Fruit fly (Drosophila melanogaster) whole organism, embryonic: ENCODE data around the gene Elp4.
A peak's percentile ranks its signal among the peaks of the same experiment; 100 is the strongest.

Experiments
- Bdp1 ChIP-seq: fragments of 200-800 bp; sonication (Bioruptor generic); optimal IDR thresholded peaks from 3 replicates; lab custom pipeline; 2016; ENCODE audit warnings: missing biosample characterization, missing genetic modification characterization
- CG10274 ChIP-seq: fragments of 200-800 bp; sonication (Bioruptor generic); optimal IDR thresholded peaks from 3 replicates; lab custom pipeline; 2017; ENCODE audit warnings: missing biosample characterization, mild to moderate bottlenecking, missing genetic modification characterization
- CG15696 ChIP-seq: fragments of 200-800 bp; sonication (Bioruptor generic); optimal IDR thresholded peaks from 2 replicates; lab custom pipeline; 2019; ENCODE audit warnings: missing biosample characterization, mild to moderate bottlenecking, missing genetic modification characterization, moderate library complexity
- CG17829 ChIP-seq: fragments of 200-800 bp; optimal IDR thresholded peaks from 2 replicates; lab custom pipeline; 2019; ENCODE audit warnings: missing biosample characterization, mild to moderate bottlenecking, missing genetic modification characterization, moderate library complexity
- CG30403 ChIP-seq: fragments of 200-800 bp; sonication (Bioruptor generic); optimal IDR thresholded peaks from 3 replicates; lab custom pipeline; 2016; ENCODE audit warnings: missing biosample characterization, missing genetic modification characterization
- CG31365 ChIP-seq: fragments of 200-800 bp; sonication (Bioruptor generic); optimal IDR thresholded peaks from 2 replicates; lab custom pipeline; 2018; ENCODE audit warnings: missing biosample characterization, mild to moderate bottlenecking, missing genetic modification characterization
- CG34224 ChIP-seq: fragments of 200-800 bp; sonication (Bioruptor generic); IDR thresholded peaks from 3 replicates; pipeline ENCODE4 v1.3.6; 2022; ENCODE audit warnings: missing biosample characterization, missing genetic modification characterization; ENCODE audit not compliant: partially characterized antibody
- CG34422 ChIP-seq: fragments of 200-800 bp; sonication (Bioruptor generic); IDR thresholded peaks from 3 replicates; pipeline ENCODE4 v1.3.6; 2022; ENCODE audit warnings: missing biosample characterization, missing genetic modification characterization
- CG7839 ChIP-seq: fragments of 200-800 bp; sonication (Bioruptor generic); optimal IDR thresholded peaks from 3 replicates; lab custom pipeline; 2018; ENCODE audit warnings: missing biosample characterization, mild to moderate bottlenecking, missing genetic modification characterization, moderate library complexity
- CG9609 ChIP-seq: fragments of 200-800 bp; sonication (Bioruptor generic); optimal IDR thresholded peaks from 3 replicates; lab custom pipeline; 2016; ENCODE audit warnings: missing biosample characterization, missing genetic modification characterization
- CG9797 ChIP-seq: fragments of 200-800 bp; sonication (Bioruptor generic); optimal IDR thresholded peaks from 3 replicates; lab custom pipeline; 2018; ENCODE audit warnings: missing biosample characterization, mild to moderate bottlenecking, missing genetic modification characterization
- CG9932 ChIP-seq: fragments of 200-800 bp; sonication (Bioruptor generic); IDR thresholded peaks from 2 replicates; pipeline ENCODE4 v1.3.6; 2022; ENCODE audit warnings: missing biosample characterization, missing genetic modification characterization
- CoRest ChIP-seq: fragments of 200-800 bp; sonication (Bioruptor generic); optimal IDR thresholded peaks from 3 replicates; lab custom pipeline; 2018; ENCODE audit warnings: missing biosample characterization, mild to moderate bottlenecking, missing genetic modification characterization, moderate library complexity
- Dref ChIP-seq: fragments of 200-800 bp; sonication (Bioruptor generic); IDR thresholded peaks from 2 replicates; pipeline ENCODE4 v1.3.6; 2022; ENCODE audit warnings: missing biosample characterization, missing genetic modification characterization
- Ets65A ChIP-seq: fragments of 200-800 bp; sonication (Bioruptor generic); peaks from one replicate; lab custom pipeline; 2016; ENCODE audit warnings: missing biosample characterization, missing genetic modification characterization
- Hr39 ChIP-seq: fragments of >200 bp; optimal IDR thresholded peaks from 2 replicates; lab custom pipeline; 2017
- Jarid2 ChIP-seq: fragments of 200-800 bp; sonication (Bioruptor generic); optimal IDR thresholded peaks from 3 replicates; lab custom pipeline; 2017; ENCODE audit warnings: mild to moderate bottlenecking, missing biosample characterization, missing genetic modification reagents, missing genetic modification characterization
- Med ChIP-seq: fragments of 200-800 bp; sonication (Bioruptor generic); peaks from one replicate; lab custom pipeline; 2016; ENCODE audit warnings: missing biosample characterization, missing genetic modification characterization, mild to moderate bottlenecking, inconsistent platforms, moderate library complexity
- NFAT ChIP-seq: fragments of 200-800 bp; sonication (Bioruptor generic); IDR thresholded peaks from 2 replicates; pipeline ENCODE4 v1.3.6; 2022; ENCODE audit warnings: missing biosample characterization, missing genetic modification characterization
- NK7.1 ChIP-seq: fragments of 200-800 bp; sonication (Bioruptor generic); optimal IDR thresholded peaks from 3 replicates; lab custom pipeline; 2016; ENCODE audit warnings: missing biosample characterization, missing genetic modification characterization
- Nf-YC ChIP-seq: fragments of 200-800 bp; optimal IDR thresholded peaks from 3 replicates; lab custom pipeline; 2019; ENCODE audit warnings: missing biosample characterization, mild to moderate bottlenecking, missing genetic modification characterization, moderate library complexity
- Ssrp ChIP-seq: fragments of 200-800 bp; sonication (Bioruptor generic); optimal IDR thresholded peaks from 2 replicates; lab custom pipeline; 2018; ENCODE audit warnings: missing biosample characterization, mild to moderate bottlenecking, missing genetic modification characterization, moderate library complexity
- TFAM ChIP-seq: fragments of 200-800 bp; sonication (Bioruptor generic); optimal IDR thresholded peaks from 2 replicates; lab custom pipeline; 2017; ENCODE audit warnings: missing biosample characterization, missing genetic modification characterization, inconsistent platforms
- Tbp ChIP-seq: fragments of >200 bp; optimal IDR thresholded peaks from 2 replicates; lab custom pipeline; 2018; ENCODE audit warnings: missing biosample characterization, missing genetic modification characterization
- YL-1 ChIP-seq: fragments of 200-800 bp; sonication (Bioruptor generic); optimal IDR thresholded peaks from 3 replicates; lab custom pipeline; 2017; ENCODE audit warnings: missing biosample characterization, mild to moderate bottlenecking, missing genetic modification characterization
- abd-A ChIP-seq: fragments of 200-800 bp; sonication (Bioruptor generic); optimal IDR thresholded peaks from 3 replicates; lab custom pipeline; 2019; ENCODE audit warnings: missing biosample characterization, mild to moderate bottlenecking, missing genetic modification characterization, moderate library complexity
- ato ChIP-seq: fragments of 200-800 bp; sonication (Bioruptor generic); IDR thresholded peaks from 2 replicates; pipeline ENCODE4 v1.3.6; 2022; ENCODE audit warnings: missing biosample characterization, missing genetic modification characterization; ENCODE audit not compliant: partially characterized antibody
- crp ChIP-seq, 2 experiments: fragments of 200-800 bp; sonication (Bioruptor generic); optimal IDR thresholded peaks; 2 replicates in 1 of 2; 3 replicates in 1 of 2; lab custom pipeline; 2017; ENCODE audit warnings: missing biosample characterization in 2 of 2, missing genetic modification characterization in 2 of 2, mild to moderate bottlenecking in 1 of 2, moderate library complexity in 1 of 2
- ems ChIP-seq: fragments of 200-800 bp; sonication (Bioruptor generic); optimal IDR thresholded peaks from 3 replicates; lab custom pipeline; 2016; ENCODE audit warnings: missing biosample characterization, missing genetic modification characterization
- gcm2 ChIP-seq: fragments of 200-800 bp; sonication (Bioruptor generic); optimal IDR thresholded peaks from 2 replicates; lab custom pipeline; 2016; ENCODE audit warnings: missing biosample characterization, missing genetic modification characterization
- gsb ChIP-seq: fragments of 200-800 bp; sonication (Bioruptor generic); IDR thresholded peaks from 2 replicates; pipeline ENCODE4 v1.3.6; 2022; ENCODE audit warnings: missing biosample characterization, missing genetic modification characterization
- hbn ChIP-seq: fragments of 200-800 bp; sonication (Bioruptor generic); IDR thresholded peaks from 2 replicates; pipeline ENCODE4 v1.3.6; 2022; ENCODE audit warnings: missing biosample characterization, missing genetic modification characterization; ENCODE audit not compliant: partially characterized antibody
- lmd ChIP-seq: fragments of 200-800 bp; sonication (Bioruptor generic); IDR thresholded peaks from 2 replicates; pipeline ENCODE4 v1.3.6; 2022; ENCODE audit warnings: missing biosample characterization, missing genetic modification characterization
- lola ChIP-seq, 3 experiments: fragments of >200 bp in 2 of 3; fragments of 200-800 bp in 1 of 3; sonication (Bioruptor generic) in 1 of 3; optimal IDR thresholded peaks; 2 replicates each; lab custom pipeline; 2017 to 2019; ENCODE audit warnings: missing biosample characterization in 3 of 3, missing genetic modification characterization in 3 of 3, mild to moderate bottlenecking in 1 of 3, moderate library complexity in 1 of 3
- oc ChIP-seq: fragments of 200-800 bp; sonication (Bioruptor generic); optimal IDR thresholded peaks from 2 replicates; lab custom pipeline; 2018; ENCODE audit warnings: missing biosample characterization, mild to moderate bottlenecking, missing genetic modification characterization, moderate library complexity
- pzg ChIP-seq: fragments of 200-800 bp; sonication (Bioruptor generic); optimal IDR thresholded peaks from 3 replicates; lab custom pipeline; 2018; ENCODE audit warnings: missing biosample characterization, mild to moderate bottlenecking, missing genetic modification characterization, moderate library complexity
- row ChIP-seq: fragments of 200-800 bp; sonication (Bioruptor generic); IDR thresholded peaks from 3 replicates; pipeline ENCODE4 v1.3.6; 2022; ENCODE audit warnings: missing biosample characterization, missing genetic modification characterization
- sens ChIP-seq: fragments of 200-800 bp; sonication (Bioruptor generic); peaks from one replicate; lab custom pipeline; 2016; ENCODE audit warnings: missing biosample characterization, missing genetic modification characterization
- sna ChIP-seq: fragments of 200-800 bp; sonication (Bioruptor generic); IDR thresholded peaks from 2 replicates; pipeline ENCODE4 v1.3.6; 2022; ENCODE audit warnings: missing biosample characterization, missing genetic modification characterization; ENCODE audit not compliant: partially characterized antibody
- stc ChIP-seq: fragments of 200-800 bp; sonication (Bioruptor generic); IDR thresholded peaks from 2 replicates; pipeline ENCODE4 v1.3.6; 2022; ENCODE audit warnings: missing biosample characterization, missing genetic modification characterization
- tap ChIP-seq: fragments of 200-800 bp; optimal IDR thresholded peaks from 3 replicates; lab custom pipeline; 2019; ENCODE audit warnings: missing biosample characterization, mild to moderate bottlenecking, missing genetic modification characterization, moderate library complexity
- trh ChIP-seq: fragments of 200-800 bp; sonication (Bioruptor generic); optimal IDR thresholded peaks from 2 replicates; lab custom pipeline; 2016; ENCODE audit warnings: missing biosample characterization, missing genetic modification characterization
- twi ChIP-seq: fragments of 200-800 bp; optimal IDR thresholded peaks from 2 replicates; lab custom pipeline; 2019; ENCODE audit warnings: missing biosample characterization, mild to moderate bottlenecking, missing genetic modification characterization, moderate library complexity

The Elp4 gene

dm6 chr2L:5541935-5542685 is 18.2 kb downstream of the Elp4 start, which contains the start of the genes Hel25E and Lam (continued):
- TF ChIP-seq Nf-YC (no peak), stc (GFP tag; lab: Robert Waterston, UW) (no peak), row (GFP tag; lab: Robert Waterston, UW) (peak; percentile 71), sens (GFP tag; lab: Kevin White, UChicago) (peak; percentile 92), Hr39 (lab: Kevin White, UChicago) (no peak), CG31365 (tag; lab: Kevin White, UChicago) (no peak), twi (tag; lab: Kevin White, UChicago) (no peak), CoRest (tag; lab: Kevin White, UChicago) (peak; percentile 3), CG9609 (GFP tag; lab: Kevin White, UChicago) (peak; percentile 22), Jarid2 (GFP tag; lab: Kevin White, UChicago) (no peak), crp (GFP tag; optimal IDR thresholded peaks at IDR 0.05; lab: Kevin White, UChicago) (peak in 1 of 2 experiments; percentile 21), CG34224 (GFP tag; lab: Robert Waterston, UW) (peak; percentile 86), Bdp1 (GFP tag; lab: Kevin White, UChicago) (no peak), sna (GFP tag; lab: Robert Waterston, UW) (peak; percentile 93), CG9932 (peak; percentile 35; the same call in 1 of the 2 replicates), CG10274 (GFP tag; lab: Kevin White, UChicago) (no peak), hbn (GFP tag; lab: Robert Waterston, UW) (peak; percentile 90), CG15696 (tag; lab: Kevin White, UChicago) (no peak), TFAM (GFP tag; lab: Kevin White, UChicago) (no peak), oc (tag; lab: Kevin White, UChicago) (no peak), trh (GFP tag; lab: Kevin White, UChicago) (no peak), gsb (no peak), Ssrp (tag; lab: Kevin White, UChicago) (no peak), abd-A (no peak), lola (GFP tag; optimal IDR thresholded peaks at IDR 0.05; lab: Kevin White, UChicago) (peak in 1 of 3 experiments; percentile 24), CG30403 (GFP tag; lab: Kevin White, UChicago) (peak; percentile 12), gcm2 (no peak), Ets65A (GFP tag; lab: Kevin White, UChicago) (peak; percentile 80), CG9797 (GFP tag; lab: Kevin White, UChicago) (peak; percentile 98), CG17829 (tag; lab: Kevin White, UChicago) (peak; percentile 50), Tbp (GFP tag; lab: Kevin White, UChicago) (no peak), CG34422 (GFP tag; lab: Robert Waterston, UW) (peak; percentile 79; the same call in 1 of the 3 replicates), tap (tag; lab: Kevin White, UChicago) (no peak), ems (no peak), YL-1 (GFP tag; lab: Kevin White, UChicago) (peak; percentile 58), NFAT (no peak), ato (GFP tag; lab: Robert Waterston, UW) (peak; percentile 83), Med (peak; percentile 81), Dref (GFP tag; lab: Robert Waterston, UW) (peak; percentile 81), NK7.1 (GFP tag; lab: Kevin White, UChicago) (no peak), lmd (GFP tag; lab: Robert Waterston, UW) (no peak), CG7839 (tag; lab: Kevin White, UChicago) (no peak), pzg (GFP tag; lab: Kevin White, UChicago) (peak; percentile 78)
